Fruit fly (Drosophila melanogaster): ENCODE results near the gene CG34323.

CG34323 gene

dm6 chrX:12090195-12090784 is 20.1 kb downstream of the CG34323 start (continued):
- no peak for TF ChIP-seq CrebB (tag; optimal IDR thresholded peaks at IDR 0.05)
- no peak for TF ChIP-seq CG10959 (GFP tag; IDR thresholded peaks at IDR 0.05)
- no peak for TF ChIP-seq CG31224 (GFP tag; IDR thresholded peaks at IDR 0.05)
- TF ChIP-seq gcm (GFP tag; optimal IDR thresholded peaks at IDR 0.05): peak; percentile 4
- TF ChIP-seq Hr78 (GFP tag; optimal IDR thresholded peaks at IDR 0.05): no peak
- no peak for TF ChIP-seq CG4404 (GFP tag; IDR thresholded peaks at IDR 0.05)
- no peak for TF ChIP-seq bigmax (GFP tag; optimal IDR thresholded peaks at IDR 0.05)
- TF ChIP-seq Usf (GFP tag; optimal IDR thresholded peaks at IDR 0.05): no peak
- no peak for TF ChIP-seq sima (GFP tag; optimal IDR thresholded peaks at IDR 0.05)
- TF ChIP-seq Lim3 (GFP tag; IDR thresholded peaks at IDR 0.05): no peak
- no peak for TF ChIP-seq pum (GFP tag; optimal IDR thresholded peaks at IDR 0.05)
- no peak for TF ChIP-seq otp (GFP tag; IDR thresholded peaks at IDR 0.05)
- TF ChIP-seq Bdp1 (GFP tag; optimal IDR thresholded peaks at IDR 0.05): no peak
- no peak for TF ChIP-seq CG14965 (GFP tag; optimal IDR thresholded peaks at IDR 0.05; ENCODE audit: borderline replicate concordance)
- TF ChIP-seq Hr3 (GFP tag; optimal IDR thresholded peaks at IDR 0.05): no peak
- peak; percentile 8 for TF ChIP-seq Deaf1 (tag; optimal IDR thresholded peaks at IDR 0.05)
- TF ChIP-seq klu (GFP tag; IDR thresholded peaks at IDR 0.05): no peak
- TF ChIP-seq rib (GFP tag; IDR thresholded peaks at IDR 0.05): no peak
- TF ChIP-seq ewg (GFP tag; optimal IDR thresholded peaks at IDR 0.05): no peak
- no peak for TF ChIP-seq Tbp (GFP tag; optimal IDR thresholded peaks at IDR 0.05)
- TF ChIP-seq dmrt11E (tag; optimal IDR thresholded peaks at IDR 0.05): peak; percentile 72
- no peak for TF ChIP-seq CG9932 (GFP tag; IDR thresholded peaks at IDR 0.05)
- TF ChIP-seq CG32772 (GFP tag; IDR thresholded peaks at IDR 0.05): no peak
- no peak for TF ChIP-seq stwl (tag; optimal IDR thresholded peaks at IDR 0.05)
- no peak for TF ChIP-seq CG1529 (GFP tag; optimal IDR thresholded peaks at IDR 0.05)
- peak; percentile 36 for TF ChIP-seq Blimp-1 (GFP tag; optimal IDR thresholded peaks at IDR 0.05)
- no peak for TF ChIP-seq lov (optimal IDR thresholded peaks at IDR 0.05)
- no peak for TF ChIP-seq lov (GFP tag; IDR thresholded peaks at IDR 0.05)
- TF ChIP-seq CG42726 (GFP tag; IDR thresholded peaks at IDR 0.05; ENCODE audit: partially characterized antibody): no peak
- TF ChIP-seq CG6254 (GFP tag; optimal IDR thresholded peaks at IDR 0.05): no peak
- TF ChIP-seq Dfd (GFP tag; optimal IDR thresholded peaks at IDR 0.05): no peak
- no peak for TF ChIP-seq CG17385 (GFP tag; optimal IDR thresholded peaks at IDR 0.05)
- TF ChIP-seq CG5180 (GFP tag; optimal IDR thresholded peaks at IDR 0.05): no peak
- no peak for TF ChIP-seq wek (GFP tag; optimal IDR thresholded peaks at IDR 0.05)
- TF ChIP-seq Rx (GFP tag; IDR thresholded peaks at IDR 0.05): no peak
- TF ChIP-seq trh (GFP tag; optimal IDR thresholded peaks at IDR 0.05): no peak
- TF ChIP-seq Dll (GFP tag; IDR thresholded peaks at IDR 0.05; ENCODE audit: partially characterized antibody): no peak
- no peak for TF ChIP-seq Sry-β (GFP tag; optimal IDR thresholded peaks at IDR 0.05)
- TF ChIP-seq Abd-B (GFP tag; optimal IDR thresholded peaks at IDR 0.05): no peak
- TF ChIP-seq CG17568 (GFP tag; optimal IDR thresholded peaks at IDR 0.05): no peak
- TF ChIP-seq pnt (GFP tag; optimal IDR thresholded peaks at IDR 0.05): no peak
- TF ChIP-seq btn (GFP tag; optimal IDR thresholded peaks at IDR 0.05): no peak
- peak; percentile 8 for TF ChIP-seq CG33557 (GFP tag; optimal IDR thresholded peaks at IDR 0.05)
- no peak for TF ChIP-seq da (GFP tag; optimal IDR thresholded peaks at IDR 0.05)
- TF ChIP-seq ftz-f1 (GFP tag; optimal IDR thresholded peaks at IDR 0.05): no peak
- peak; percentile 23 for TF ChIP-seq unpg (GFP tag; optimal IDR thresholded peaks at IDR 0.05)
- peak; percentile 17 for TF ChIP-seq CG30403 (GFP tag; optimal IDR thresholded peaks at IDR 0.05)
- no peak for TF ChIP-seq peb (GFP tag; IDR thresholded peaks at IDR 0.05)
- no peak for TF ChIP-seq Hmx (GFP tag; optimal IDR thresholded peaks at IDR 0.05)
- TF ChIP-seq zen (tag; optimal IDR thresholded peaks at IDR 0.05): peak; percentile 7
- TF ChIP-seq CG7963 (GFP tag; IDR thresholded peaks at IDR 0.05; ENCODE audit: partially characterized antibody): no peak

Measured in whole organism, embryonic.